Worm (Caenorhabditis elegans) whole organism, L1 larva: ENCODE results near the gene F16G10.10.

Experiments used
- C04F5.9 ChIP-seq: sonication (generic microtip); optimal IDR thresholded peaks from 2 replicates; lab custom pipeline; 2016; ENCODE audit warnings: missing genetic modification characterization, missing compliant biosample characterization
- C34B4.2 ChIP-seq: sonication (generic microtip); optimal IDR thresholded peaks from 2 replicates; lab custom pipeline; 2017; ENCODE audit warnings: mild to moderate bottlenecking, missing genetic modification characterization, missing compliant biosample characterization
- blmp-1 ChIP-seq: fragments of 150-350 bp; optimal IDR thresholded peaks from 2 replicates; lab custom pipeline; 2014; ENCODE audit warnings: missing biosample characterization, missing genetic modification characterization
- ceh-63 ChIP-seq: fragments of 200-800 bp; sonication (Bioruptor generic); optimal IDR thresholded peaks from 2 replicates; lab custom pipeline; 2018; ENCODE audit warnings: mild to moderate bottlenecking, missing genetic modification characterization, missing compliant biosample characterization
- dsc-1 ChIP-seq: sonication (generic microtip); optimal IDR thresholded peaks from 2 replicates; lab custom pipeline; 2016; ENCODE audit warnings: mild to moderate bottlenecking, missing genetic modification characterization, missing compliant biosample characterization
- egl-27 ChIP-seq, 2 experiments: fragments of 150-350 bp in 1 of 2; sonication (generic microtip); optimal IDR thresholded peaks; 3 replicates each; lab custom pipeline; 2017 to 2018; ENCODE audit warnings: missing biosample characterization in 2 of 2, missing genetic modification characterization in 2 of 2, missing genetic modification reagents in 2 of 2
- elt-2 ChIP-seq: sonication (generic microtip); optimal IDR thresholded peaks from 2 replicates; lab custom pipeline; 2016; ENCODE audit warnings: missing genetic modification characterization, mild to moderate bottlenecking, inconsistent platforms, missing compliant biosample characterization, missing genetic modification reagents
- elt-3 ChIP-seq, 6 experiments: fragments of 150-350 bp in 1 of 6; sonication (generic microtip); optimal IDR thresholded peaks; 2 replicates each; lab custom pipeline; 2017 to 2018; ENCODE audit warnings: missing biosample characterization in 6 of 6, missing genetic modification characterization in 6 of 6, inconsistent platforms in 1 of 6
- ets-5 ChIP-seq: fragments of 200-800 bp; sonication (Bioruptor generic); IDR thresholded peaks from 2 replicates; pipeline ENCODE4 v1.3.6; 2022; ENCODE audit warnings: missing genetic modification characterization, missing compliant biosample characterization
- grh-1 ChIP-seq: fragments of 200-800 bp; sonication (Bioruptor generic); IDR thresholded peaks from 2 replicates; pipeline ENCODE4 v1.3.6; 2022; ENCODE audit warnings: missing genetic modification reagents, missing genetic modification characterization, missing compliant biosample characterization
- isw-1 ChIP-seq: fragments of 200-800 bp; sonication (Bioruptor generic); IDR thresholded peaks from 2 replicates; pipeline ENCODE4 v1.3.6; 2022; ENCODE audit warnings: missing genetic modification characterization, missing compliant biosample characterization
- lin-14 ChIP-seq: fragments of 200-800 bp; sonication (Bioruptor generic); optimal IDR thresholded peaks from 2 replicates; lab custom pipeline; 2018; ENCODE audit warnings: mild to moderate bottlenecking, missing genetic modification characterization, moderate library complexity, missing compliant biosample characterization
- lin-35 ChIP-seq, 2 experiments: fragments of 150-350 bp; optimal IDR thresholded peaks; 2 replicates each; lab custom pipeline; 2014; ENCODE audit warnings: missing biosample characterization in 2 of 2, missing genetic modification characterization in 2 of 2, missing genetic modification reagents in 2 of 2
- mep-1 ChIP-seq: fragments of 150-350 bp; optimal IDR thresholded peaks from 2 replicates; lab custom pipeline; 2014; ENCODE audit warnings: missing biosample characterization, missing genetic modification characterization
- nhr-11 ChIP-seq: fragments of 150-350 bp; optimal IDR thresholded peaks from 2 replicates; lab custom pipeline; 2014; ENCODE audit warnings: missing biosample characterization, missing genetic modification characterization
- nhr-12 ChIP-seq: sonication (generic microtip); optimal IDR thresholded peaks from 2 replicates; lab custom pipeline; 2017; ENCODE audit warnings: missing biosample characterization, missing genetic modification characterization
- nhr-19 ChIP-seq: fragments of 200-800 bp; sonication (Bioruptor generic); conservative IDR thresholded peaks from 2 replicates; pipeline ENCODE4 v1.3.6; 2022; ENCODE audit warnings: missing genetic modification characterization, missing compliant biosample characterization
- nhr-71 ChIP-seq: sonication (generic microtip); optimal IDR thresholded peaks from 2 replicates; lab custom pipeline; 2016; ENCODE audit warnings: mild to moderate bottlenecking, missing genetic modification characterization, moderate library complexity, missing compliant biosample characterization
- nhr-76 ChIP-seq: sonication (generic microtip); optimal IDR thresholded peaks from 2 replicates; lab custom pipeline; 2017; ENCODE audit warnings: missing biosample characterization, missing genetic modification characterization
- nhr-85 ChIP-seq: sonication (generic microtip); peaks from one replicate; lab custom pipeline; 2016; ENCODE audit warnings: missing genetic modification characterization, inconsistent platforms, missing compliant biosample characterization
- pag-3 ChIP-seq: sonication (generic microtip); optimal IDR thresholded peaks from 2 replicates; lab custom pipeline; 2017; ENCODE audit warnings: missing genetic modification characterization, mild to moderate bottlenecking, missing compliant biosample characterization, antibody characterized with exemption, borderline replicate concordance; ENCODE audit not compliant: insufficient read depth
- rnt-1 ChIP-seq: sonication (generic microtip); optimal IDR thresholded peaks from 2 replicates; lab custom pipeline; 2016; ENCODE audit warnings: mild to moderate bottlenecking, missing genetic modification characterization, moderate library complexity, missing compliant biosample characterization
- snu-23 ChIP-seq: sonication (generic microtip); optimal IDR thresholded peaks from 2 replicates; lab custom pipeline; 2016; ENCODE audit warnings: missing genetic modification characterization, missing compliant biosample characterization
- swsn-7 ChIP-seq: sonication (generic microtip); optimal IDR thresholded peaks from 2 replicates; lab custom pipeline; 2016; ENCODE audit warnings: missing genetic modification characterization, missing compliant biosample characterization
- tbx-2 ChIP-seq: sonication (generic microtip); optimal IDR thresholded peaks from 2 replicates; lab custom pipeline; 2016; ENCODE audit warnings: missing genetic modification characterization, missing compliant biosample characterization
- unc-130 ChIP-seq: fragments of 150-350 bp; optimal IDR thresholded peaks from 2 replicates; lab custom pipeline; 2017; ENCODE audit warnings: missing biosample characterization, missing genetic modification characterization, inconsistent platforms
- unc-30 ChIP-seq: sonication (generic microtip); optimal IDR thresholded peaks from 2 replicates; lab custom pipeline; 2017; ENCODE audit warnings: missing biosample characterization, missing genetic modification characterization
- unc-62 ChIP-seq: fragments of 150-350 bp; optimal IDR thresholded peaks from 2 replicates; lab custom pipeline; 2014; ENCODE audit warnings: missing biosample characterization, missing genetic modification reagents, missing genetic modification characterization
- unc-86 ChIP-seq: sonication (generic microtip); optimal IDR thresholded peaks from 2 replicates; lab custom pipeline; 2016; ENCODE audit warnings: missing genetic modification characterization, missing compliant biosample characterization
- unc-98 ChIP-seq: fragments of 200-800 bp; sonication (Bioruptor generic); IDR thresholded peaks from 2 replicates; pipeline ENCODE4 v1.3.6; 2022; ENCODE audit warnings: missing genetic modification characterization, missing compliant biosample characterization
- xbp-1 ChIP-seq: sonication (generic microtip); optimal IDR thresholded peaks from 2 replicates; lab custom pipeline; 2016; ENCODE audit warnings: missing genetic modification characterization, missing compliant biosample characterization
- zip-4 ChIP-seq: fragments of 200-800 bp; sonication (Bioruptor generic); optimal IDR thresholded peaks from 2 replicates; lab custom pipeline; 2018; ENCODE audit warnings: mild to moderate bottlenecking, missing genetic modification characterization, moderate library complexity, missing compliant biosample characterization
- ztf-11 ChIP-seq, 2 experiments: sonication (generic microtip); optimal IDR thresholded peaks; 2 replicates each; lab custom pipeline; 2016 to 2017; ENCODE audit warnings: missing genetic modification characterization in 2 of 2, missing biosample characterization in 1 of 2, missing compliant biosample characterization in 1 of 2
- ztf-4 ChIP-seq: fragments of 150-350 bp; optimal IDR thresholded peaks from 2 replicates; lab custom pipeline; 2014; ENCODE audit warnings: missing biosample characterization, missing genetic modification characterization

The F16G10.10 gene

ce11 chrII:2403984-2404383 is 13.2 kb upstream of the F16G10.10 start, which contains the start of gene F16G10.1:
TSS of gene F16G10.1 (plus strand) at chrII:2404284.
- TF ChIP-seq nhr-76 (tag; lab: Kevin White, UChicago) = no peak
- TF ChIP-seq zip-4 = no peak

- TF ChIP-seq blmp-1 (tag; lab: Kevin White, UChicago) = peak; percentile 92
- no peak for TF ChIP-seq swsn-7
- TF ChIP-seq elt-3 (tag; optimal IDR thresholded peaks at IDR 0.05; lab: Kevin White, UChicago) = peak; percentile 89 to 97 (median 91)
Observed at ce11 chrII:2399810-2400209, 9.0 kb upstream of the F16G10.10 start.

ce11 chrII:2398884-2399283 is 8.1 kb upstream of the F16G10.10 start, which contains the start of gene F16G10.14:
TSS of gene F16G10.14 (minus strand) at chrII:2398984.
- TF ChIP-seq snu-23 (GFP tag; lab: Kevin White, UChicago) (no peak), unc-130 (no peak)

- TF ChIP-seq isw-1 (GFP tag; lab: Robert Waterston, UW) (no peak), nhr-76 (tag; lab: Kevin White, UChicago) (no peak), ceh-63 (no peak), unc-130 (no peak), egl-27 (tag; optimal IDR thresholded peaks at IDR 0.05; lab: Kevin White, UChicago) (no peak), C34B4.2 (no peak), C04F5.9 (tag; lab: Kevin White, UChicago) (no peak), nhr-12 (tag; lab: Kevin White, UChicago) (no peak), elt-2 (no peak), lin-35 (GFP tag; optimal IDR thresholded peaks at IDR 0.05; lab: Kevin White, UChicago) (no peak), ztf-4 (tag; lab: Kevin White, UChicago) (no peak), unc-98 (GFP tag; lab: Robert Waterston, UW) (no peak), ets-5 (GFP tag; lab: Robert Waterston, UW) (no peak), grh-1 (GFP tag; lab: Robert Waterston, UW) (no peak)
Observed at ce11 chrII:2395864-2396263, 5.1 kb upstream of the F16G10.10 start, which contains the start of gene F16G10.13. TSS of gene F16G10.13 (minus strand) at chrII:2395964.

ce11 chrII:2393821-2394220 is 3.0 kb upstream of the F16G10.10 start, which contains the start of gene F16G10.11:
TSS of gene F16G10.11 (minus strand) at chrII:2393921.
- TF ChIP-seq dsc-1 (no peak), lin-14 (no peak), nhr-85 (tag; lab: Kevin White, UChicago) (no peak), rnt-1 (no peak), tbx-2 (no peak), unc-130 (no peak), nhr-71 (tag; lab: Kevin White, UChicago) (no peak), pag-3 (tag; lab: Kevin White, UChicago) (no peak)
- TF ChIP-seq, all 84 proteins: peak for 0

ce11 chrII:2385495-2385894 is 5.3 kb downstream of the F16G10.10 start, which contains the start of gene F16G10.9:
TSS of gene F16G10.9 (minus strand) at chrII:2385595.
- TF ChIP-seq ztf-11 (tag; optimal IDR thresholded peaks at IDR 0.05; lab: Kevin White, UChicago) (no peak), egl-27 (tag; optimal IDR thresholded peaks at IDR 0.05; lab: Kevin White, UChicago) (no peak), mep-1 (tag; lab: Kevin White, UChicago) (no peak), unc-30 (tag; lab: Kevin White, UChicago) (no peak), nhr-19 (GFP tag; lab: Robert Waterston, UW) (no peak), unc-62 (GFP tag; lab: Kevin White, UChicago) (no peak), xbp-1 (no peak), nhr-76 (tag; lab: Kevin White, UChicago) (no peak), nhr-11 (tag; lab: Kevin White, UChicago) (no peak), unc-86 (tag; lab: Kevin White, UChicago) (no peak)
